Worm (Caenorhabditis elegans) whole organism, L1 larva: Measurements from ENCODE around the gene F43C11.11.

Experiments
- lin-15B ChIP-seq: fragments of 150-350 bp; sonication (generic microtip); optimal IDR thresholded peaks from 3 replicates; lab custom pipeline; 2014; ENCODE audit warnings: missing biosample characterization, missing genetic modification characterization
- tbx-2 ChIP-seq: sonication (generic microtip); optimal IDR thresholded peaks from 2 replicates; lab custom pipeline; 2016; ENCODE audit warnings: missing genetic modification characterization, missing compliant biosample characterization

- TF ChIP-seq tbx-2 (tag; lab: Kevin White, UChicago) (no peak), lin-15B (tag; lab: Kevin White, UChicago) (no peak)
Measured at ce11 chrII:2354476-2354875, 9.1 kb downstream of the F43C11.11 start, which contains the start of gene F43C11.2.
